Worm (Caenorhabditis elegans) whole organism, dauer: Measurements from ENCODE around the gene Y37E11B.7.

Experiments
- unc-62 ChIP-seq: sonication (generic microtip); optimal IDR thresholded peaks from 2 replicates; lab custom pipeline; 2017; ENCODE audit warnings: missing biosample characterization, missing genetic modification reagents, missing genetic modification characterization

Y37E11B.7 gene

ce11 chrIV:3599958-3600357, at the start of gene Y37E11B.7:
TSS of gene Y37E11B.7 (minus strand) at chrIV:3600164.
- no peak for TF ChIP-seq unc-62 (GFP tag; lab: Kevin White, UChicago)

ce11 chrIV:3648634-3649240, 48.8 kb upstream of the Y37E11B.7 start, which contains the start of gene CC8.2:
TSS of gene CC8.2 (minus strand) at chrIV:3648684.
- TF ChIP-seq unc-62 (GFP tag; lab: Kevin White, UChicago), result no peak

ce11 chrIV:3647551-3647950, 47.6 kb upstream of the Y37E11B.7 start:
- no peak for TF ChIP-seq unc-62 (GFP tag; lab: Kevin White, UChicago)

ce11 chrIV:3646338-3647154, 46.6 kb upstream of the Y37E11B.7 start:
- TF ChIP-seq unc-62 (GFP tag; lab: Kevin White, UChicago), result no peak

- no peak for TF ChIP-seq unc-62 (GFP tag; lab: Kevin White, UChicago)
Observed at ce11 chrIV:3645487-3645886, 45.5 kb upstream of the Y37E11B.7 start.

ce11 chrIV:3644863-3645378, 45.0 kb upstream of the Y37E11B.7 start:
- no peak for TF ChIP-seq unc-62 (GFP tag; lab: Kevin White, UChicago)

- TF ChIP-seq unc-62 (GFP tag; lab: Kevin White, UChicago), result no peak
Observed at ce11 chrIV:3642189-3642588, 42.2 kb upstream of the Y37E11B.7 start, which contains the start of gene CC8.3. TSS of gene CC8.3 (minus strand) at chrIV:3642289.

- no peak for TF ChIP-seq unc-62 (GFP tag; lab: Kevin White, UChicago)
Observed at ce11 chrIV:3638250-3638926, 38.4 kb upstream of the Y37E11B.7 start.

- TF ChIP-seq unc-62 (GFP tag; lab: Kevin White, UChicago), result no peak
Observed at ce11 chrIV:3636528-3637129, 36.7 kb upstream of the Y37E11B.7 start, which contains the start of gene madf-9. TSS of gene madf-9 (plus strand) at chrIV:3637079.

- TF ChIP-seq unc-62 (GFP tag; lab: Kevin White, UChicago), result no peak
Observed at ce11 chrIV:3633254-3633653, 33.3 kb upstream of the Y37E11B.7 start, which contains the start of gene ZC416.2. TSS of gene ZC416.2 (plus strand) at chrIV:3633619.

ce11 chrIV:3632475-3632874, 32.5 kb upstream of the Y37E11B.7 start:
- TF ChIP-seq unc-62 (GFP tag; lab: Kevin White, UChicago), result no peak

- TF ChIP-seq unc-62 (GFP tag; lab: Kevin White, UChicago), result no peak
Observed at ce11 chrIV:3628896-3629641, 29.1 kb upstream of the Y37E11B.7 start.

- TF ChIP-seq unc-62 (GFP tag; lab: Kevin White, UChicago), result no peak
Observed at ce11 chrIV:3626447-3626846, 26.5 kb upstream of the Y37E11B.7 start.

ce11 chrIV:3624597-3624996, 24.6 kb upstream of the Y37E11B.7 start, which contains the start of the genes cha-1 and unc-17:
TSS of gene cha-1 (minus strand) at chrIV:3624697.
TSS of gene unc-17 (minus strand) at chrIV:3624699.
- TF ChIP-seq unc-62 (GFP tag; lab: Kevin White, UChicago), result no peak
